Worm (Caenorhabditis elegans): ENCODE data around the gene F32D8.13.

The F32D8.13 gene

DNA sequence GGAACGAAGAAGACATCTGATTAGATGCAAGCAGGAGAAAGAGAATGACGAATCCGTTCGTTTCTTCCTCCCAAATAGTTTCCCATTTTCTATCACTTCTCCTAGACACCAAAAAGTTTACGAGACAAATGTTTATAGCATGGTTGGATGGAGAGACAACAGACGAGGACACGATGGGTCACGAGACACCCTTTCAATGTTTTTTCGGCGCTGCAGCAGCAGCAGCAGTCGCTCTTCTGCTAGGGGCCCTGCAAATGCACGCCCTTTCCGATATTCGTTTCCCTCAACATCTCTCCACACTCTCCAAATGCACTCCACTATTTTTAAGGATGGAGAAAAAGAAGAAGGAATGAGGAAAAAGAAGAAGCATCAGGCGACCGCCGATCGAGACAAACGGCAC is 38.0 kb downstream of the F32D8.13 start (continued):
- TF ChIP-seq athp-1 (tag; optimal IDR thresholded peaks at IDR 0.05), result no peak
- peak; percentile 57 for TF ChIP-seq madf-10 (tag; optimal IDR thresholded peaks at IDR 0.05)
- TF ChIP-seq mes-4 (tag; optimal IDR thresholded peaks at IDR 0.05), result no peak
- no peak for TF ChIP-seq dpl-1 (GFP tag; optimal IDR thresholded peaks at IDR 0.05)
- TF ChIP-seq Y56A3A.18 (GFP tag; IDR thresholded peaks at IDR 0.05), result no peak
- TF ChIP-seq hlh-12 (tag; optimal IDR thresholded peaks at IDR 0.05), result no peak
- TF ChIP-seq hmg-1.2 (GFP tag; IDR thresholded peaks at IDR 0.05), result peak; percentile 50; the same call in 1 of the 2 replicates
- peak; percentile 3 for TF ChIP-seq tbp1 (GFP tag; optimal IDR thresholded peaks at IDR 0.05)
- no peak for TF ChIP-seq F57A8.1 (GFP tag; optimal IDR thresholded peaks at IDR 0.05)
- no peak for TF ChIP-seq aptf-3 (GFP tag; IDR thresholded peaks at IDR 0.05)
- peak; percentile 96 for TF ChIP-seq zfh-2 (GFP tag; conservative IDR thresholded peaks at IDR 0.05)
- TF ChIP-seq F33H1.4 (GFP tag; IDR thresholded peaks at IDR 0.05), result no peak
- TF ChIP-seq pbrm-1 (GFP tag; IDR thresholded peaks at IDR 0.05), result no peak
- TF ChIP-seq sptf-2 (GFP tag; optimal IDR thresholded peaks at IDR 0.05), result no peak
- peak; percentile 63; the same call in 1 of the 2 replicates for TF ChIP-seq dox-1 (GFP tag; IDR thresholded peaks at IDR 0.05)
- TF ChIP-seq rcor-1 (GFP tag; IDR thresholded peaks at IDR 0.05), result no peak
- no peak for TF ChIP-seq lag-1 (GFP tag; IDR thresholded peaks at IDR 0.05)
- TF ChIP-seq let-526 (GFP tag; IDR thresholded peaks at IDR 0.05), result no peak
- TF ChIP-seq chd-7 (tag; optimal IDR thresholded peaks at IDR 0.05), result peak; percentile 80
- no peak for TF ChIP-seq nhr-90 (tag; optimal IDR thresholded peaks at IDR 0.05)
- TF ChIP-seq snpc-4 (GFP tag; optimal IDR thresholded peaks at IDR 0.05), result no peak
- peak in 3 of 4 experiments; percentile 4 to 31 (median 8) for TF ChIP-seq snpc-4 (tag; optimal IDR thresholded peaks at IDR 0.05)
- no peak for TF ChIP-seq F23B12.7 (tag; optimal IDR thresholded peaks at IDR 0.05; ENCODE audit: insufficient read depth)
- no peak for TF ChIP-seq ets-4 (GFP tag; optimal IDR thresholded peaks at IDR 0.05)
- peak; percentile 17 for TF ChIP-seq gei-17 (GFP tag; optimal IDR thresholded peaks at IDR 0.05)
- TF ChIP-seq ztf-26 (tag; optimal IDR thresholded peaks at IDR 0.05), result peak; percentile 34
- TF ChIP-seq ceh-27 (GFP tag; optimal IDR thresholded peaks at IDR 0.05), result peak; percentile 72
- peak; percentile 86 for TF ChIP-seq K12H6.12 (tag; optimal IDR thresholded peaks at IDR 0.05)
- TF ChIP-seq D2030.7 (GFP tag; IDR thresholded peaks at IDR 0.05), result no peak
- TF ChIP-seq F10E7.11 (tag; optimal IDR thresholded peaks at IDR 0.05), result no peak
- TF ChIP-seq bed-2 (GFP tag; IDR thresholded peaks at IDR 0.05), result no peak
- TF ChIP-seq mel-28 (tag; optimal IDR thresholded peaks at IDR 0.05; ENCODE audit: borderline replicate concordance), result no peak
- TF ChIP-seq efl-1 (GFP tag; optimal IDR thresholded peaks at IDR 0.05), result no peak
- TF ChIP-seq F49E8.2 (tag; optimal IDR thresholded peaks at IDR 0.05; ENCODE audit: insufficient read depth), result no peak
- no peak for TF ChIP-seq nfya-1 (tag; optimal IDR thresholded peaks at IDR 0.05; ENCODE audit: borderline replicate concordance, insufficient read depth)
- peak in 1 of 2 experiments; percentile 21 for TF ChIP-seq let-607 (tag; optimal IDR thresholded peaks at IDR 0.05)
- TF ChIP-seq egl-44 (GFP tag; IDR thresholded peaks at IDR 0.05), result 0 out of 2 replicates have a peak, but pooled peaks have one; percentile 7
- no peak for TF ChIP-seq ceh-58 (GFP tag; IDR thresholded peaks at IDR 0.05)
- TF ChIP-seq attf-5 (GFP tag; optimal IDR thresholded peaks at IDR 0.05), result peak; percentile 31
- TF ChIP-seq Y79H2A.3 (GFP tag; conservative IDR thresholded peaks at IDR 0.05), result no peak
- TF ChIP-seq atf-7 (tag; optimal IDR thresholded peaks at IDR 0.05), result peak; percentile 54
- no peak for TF ChIP-seq tbx-9 (tag; optimal IDR thresholded peaks at IDR 0.05; ENCODE audit: borderline replicate concordance)
- no peak for TF ChIP-seq F57C9.4 (tag; optimal IDR thresholded peaks at IDR 0.05)
- peak; percentile 67 for TF ChIP-seq lin-40 (tag; optimal IDR thresholded peaks at IDR 0.05)
- no peak for TF ChIP-seq unc-62 (GFP tag; optimal IDR thresholded peaks at IDR 0.05)
- peak; percentile 26 for TF ChIP-seq tlf-1 (GFP tag; optimal IDR thresholded peaks at IDR 0.05)
- no peak for TF ChIP-seq ceh-91 (GFP tag; IDR thresholded peaks at IDR 0.05)
- no peak for TF ChIP-seq ztf-6 (GFP tag; IDR thresholded peaks at IDR 0.05)
- no peak for TF ChIP-seq ztf-28 (GFP tag; IDR thresholded peaks at IDR 0.05)

Data from whole organism, young adult.